Worm (Caenorhabditis elegans): Measurements from ENCODE around the gene mfn-1.
A peak's percentile ranks its signal among the peaks of the same experiment; 100 is the strongest.

Gene mfn-1

DNA sequence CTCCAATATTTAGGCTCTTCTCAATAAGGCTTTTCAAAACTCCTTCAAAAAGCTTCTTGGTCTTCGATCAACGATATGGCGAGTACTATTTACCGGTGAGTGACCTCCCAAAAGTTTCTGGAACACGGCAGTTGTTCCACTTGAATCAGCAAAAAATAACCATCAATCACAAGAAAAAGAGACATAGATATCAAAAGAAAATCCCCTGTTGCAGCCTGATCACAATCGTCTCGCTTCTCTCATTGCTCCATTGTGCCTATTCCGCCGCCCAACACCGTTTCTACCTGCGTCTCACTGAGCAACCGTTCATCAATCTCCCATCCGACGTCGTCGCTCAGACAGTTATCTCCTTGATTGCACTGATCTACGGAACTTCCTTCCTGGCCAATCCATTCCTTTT is 25.0 kb upstream of the mfn-1 start, which contains the start of gene emc-5:
Gene emc-5 (plus strand): TSS at position 14 of the 400 bp plus-strand sequence.
- no peak for TF ChIP-seq klf-2 (GFP tag; conservative IDR thresholded peaks at IDR 0.05)
- TF ChIP-seq flt-1 (GFP tag; IDR thresholded peaks at IDR 0.05): no peak
- no peak for TF ChIP-seq T22C8.4 (GFP tag; IDR thresholded peaks at IDR 0.05)
- no peak for TF ChIP-seq ref-1 (GFP tag; conservative IDR thresholded peaks at IDR 0.05)
- no peak for TF ChIP-seq ztf-23 (GFP tag; IDR thresholded peaks at IDR 0.05)
- no peak for TF ChIP-seq ztf-29 (GFP tag; IDR thresholded peaks at IDR 0.05)
- no peak for TF ChIP-seq tab-1 (GFP tag; IDR thresholded peaks at IDR 0.05)
- no peak for TF ChIP-seq cog-1 (tag; optimal IDR thresholded peaks at IDR 0.05)
- no peak for TF ChIP-seq med-1 (GFP tag; optimal IDR thresholded peaks at IDR 0.05; ENCODE audit: insufficient read depth)

DNA sequence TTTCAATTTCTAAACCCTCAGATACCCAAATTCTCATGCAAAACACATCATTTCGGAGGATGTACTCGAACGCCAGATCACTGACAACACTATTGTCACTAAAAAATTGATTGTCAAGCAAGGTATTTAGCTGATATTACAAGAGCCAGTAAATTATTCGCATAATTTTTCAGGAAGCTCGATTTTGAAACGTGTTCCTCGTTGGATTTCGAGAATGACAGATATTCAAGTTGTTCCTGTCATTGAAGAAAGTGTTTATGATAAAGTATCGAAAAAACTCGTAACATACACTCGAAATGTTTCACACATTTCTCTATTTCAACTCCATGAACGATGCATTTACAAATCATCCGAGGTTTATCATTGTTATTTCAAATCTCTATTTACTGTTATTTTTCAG is 24.0 kb upstream of the mfn-1 start:
- TF ChIP-seq flt-1 (GFP tag; IDR thresholded peaks at IDR 0.05): no peak
- TF ChIP-seq T22C8.4 (GFP tag; IDR thresholded peaks at IDR 0.05): no peak
- no peak for TF ChIP-seq ztf-23 (GFP tag; IDR thresholded peaks at IDR 0.05)
- no peak for TF ChIP-seq med-1 (GFP tag; optimal IDR thresholded peaks at IDR 0.05; ENCODE audit: insufficient read depth)
- no peak for TF ChIP-seq cog-1 (tag; optimal IDR thresholded peaks at IDR 0.05)
- no peak for TF ChIP-seq klf-2 (GFP tag; conservative IDR thresholded peaks at IDR 0.05)
- no peak for TF ChIP-seq tab-1 (GFP tag; IDR thresholded peaks at IDR 0.05)

DNA sequence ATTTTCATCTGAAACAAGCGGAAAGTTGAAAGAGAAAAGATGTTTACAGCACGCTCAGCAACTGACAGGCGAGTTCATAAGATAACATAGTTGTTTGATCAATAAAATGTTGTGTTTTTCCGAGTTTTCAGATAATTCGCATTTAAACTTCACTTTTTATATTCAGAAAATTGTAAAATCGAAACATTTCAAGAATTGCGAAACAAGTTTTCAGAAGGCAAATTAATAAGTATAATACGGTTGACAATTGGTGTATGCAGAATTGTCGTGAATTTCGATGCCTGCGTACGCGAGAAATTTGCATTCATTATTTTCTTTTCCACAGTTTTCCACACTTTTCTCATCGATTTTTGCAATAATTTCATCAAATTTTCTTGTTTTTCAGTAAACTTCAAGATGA is 23.5 kb upstream of the mfn-1 start, which contains the start of the genes ooc-3 and B0334.4:
Gene ooc-3 (minus strand): TSS at position 15 of the 400 bp plus-strand sequence.
Gene B0334.4 (plus strand): TSS at position 386 of the 400 bp plus-strand sequence.
- TF ChIP-seq ref-1 (GFP tag; conservative IDR thresholded peaks at IDR 0.05) (no peak), cog-1 (tag; optimal IDR thresholded peaks at IDR 0.05) (no peak), T22C8.4 (GFP tag; IDR thresholded peaks at IDR 0.05) (no peak), flt-1 (GFP tag; IDR thresholded peaks at IDR 0.05) (no peak), med-1 (GFP tag; optimal IDR thresholded peaks at IDR 0.05; ENCODE audit: insufficient read depth) (no peak), tab-1 (GFP tag; IDR thresholded peaks at IDR 0.05) (no peak), klf-2 (GFP tag; conservative IDR thresholded peaks at IDR 0.05) (no peak), ztf-29 (GFP tag; IDR thresholded peaks at IDR 0.05) (no peak), ztf-23 (GFP tag; IDR thresholded peaks at IDR 0.05) (no peak)

DNA sequence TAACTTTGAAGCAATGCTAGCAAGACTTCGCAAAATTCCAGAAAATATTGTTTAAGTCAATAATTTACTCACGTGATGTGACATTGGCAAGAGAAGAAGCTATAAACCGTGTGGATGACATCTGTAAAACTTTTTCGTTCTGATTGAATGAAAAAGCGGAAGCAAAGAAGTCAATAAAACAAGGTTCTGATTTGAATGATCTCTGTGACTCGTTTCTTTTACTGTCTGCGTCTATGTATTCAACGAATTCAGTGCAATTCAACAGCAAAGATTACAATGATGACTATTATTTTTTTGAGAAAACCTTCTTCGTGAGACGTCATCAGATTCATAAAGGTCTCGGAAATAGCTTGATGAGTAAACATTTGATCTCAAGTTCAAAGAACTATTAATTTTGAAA is 21.0 kb upstream of the mfn-1 start, which contains the start of gene hacl-1:
Gene hacl-1 (minus strand): TSS at position 121 of the 400 bp plus-strand sequence.
- TF ChIP-seq ztf-29 (GFP tag; IDR thresholded peaks at IDR 0.05): no peak
- no peak for TF ChIP-seq klf-2 (GFP tag; conservative IDR thresholded peaks at IDR 0.05)
- TF ChIP-seq ref-1 (GFP tag; conservative IDR thresholded peaks at IDR 0.05): no peak
- TF ChIP-seq med-1 (GFP tag; optimal IDR thresholded peaks at IDR 0.05; ENCODE audit: insufficient read depth): no peak
- no peak for TF ChIP-seq tab-1 (GFP tag; IDR thresholded peaks at IDR 0.05)
- TF ChIP-seq flt-1 (GFP tag; IDR thresholded peaks at IDR 0.05): no peak
- no peak for TF ChIP-seq T22C8.4 (GFP tag; IDR thresholded peaks at IDR 0.05)
- TF ChIP-seq ztf-23 (GFP tag; IDR thresholded peaks at IDR 0.05): no peak
- TF ChIP-seq cog-1 (tag; optimal IDR thresholded peaks at IDR 0.05): no peak

DNA sequence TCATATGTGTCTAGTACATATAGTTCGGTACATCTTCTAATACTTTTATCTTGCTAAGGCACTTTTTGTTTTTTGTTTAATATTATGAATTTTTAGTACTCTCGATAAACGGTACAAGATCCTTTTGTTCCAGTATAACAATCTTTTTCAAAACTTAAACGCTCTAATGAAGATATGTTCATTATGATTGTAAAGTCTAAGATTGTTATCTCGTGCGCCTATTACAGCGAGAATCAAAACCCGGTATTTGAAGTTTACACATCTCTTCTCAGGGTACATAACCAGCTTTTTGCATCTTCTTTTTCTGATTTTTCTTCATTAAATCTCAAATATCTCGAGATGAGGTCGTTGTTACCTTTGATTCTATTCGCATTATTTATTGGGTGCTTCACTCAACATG is 16.2 kb upstream of the mfn-1 start, which contains the start of gene B0334.13:
Gene B0334.13 (plus strand): TSS at position 301 of the 400 bp plus-strand sequence.
- TF ChIP-seq klf-2 (GFP tag; conservative IDR thresholded peaks at IDR 0.05): no peak
- no peak for TF ChIP-seq T22C8.4 (GFP tag; IDR thresholded peaks at IDR 0.05)
- TF ChIP-seq flt-1 (GFP tag; IDR thresholded peaks at IDR 0.05): no peak
- no peak for TF ChIP-seq ref-1 (GFP tag; conservative IDR thresholded peaks at IDR 0.05)
- TF ChIP-seq med-1 (GFP tag; optimal IDR thresholded peaks at IDR 0.05; ENCODE audit: insufficient read depth): no peak
- no peak for TF ChIP-seq ztf-29 (GFP tag; IDR thresholded peaks at IDR 0.05)
- TF ChIP-seq cog-1 (tag; optimal IDR thresholded peaks at IDR 0.05): no peak
- no peak for TF ChIP-seq tab-1 (GFP tag; IDR thresholded peaks at IDR 0.05)
- no peak for TF ChIP-seq ztf-23 (GFP tag; IDR thresholded peaks at IDR 0.05)

DNA sequence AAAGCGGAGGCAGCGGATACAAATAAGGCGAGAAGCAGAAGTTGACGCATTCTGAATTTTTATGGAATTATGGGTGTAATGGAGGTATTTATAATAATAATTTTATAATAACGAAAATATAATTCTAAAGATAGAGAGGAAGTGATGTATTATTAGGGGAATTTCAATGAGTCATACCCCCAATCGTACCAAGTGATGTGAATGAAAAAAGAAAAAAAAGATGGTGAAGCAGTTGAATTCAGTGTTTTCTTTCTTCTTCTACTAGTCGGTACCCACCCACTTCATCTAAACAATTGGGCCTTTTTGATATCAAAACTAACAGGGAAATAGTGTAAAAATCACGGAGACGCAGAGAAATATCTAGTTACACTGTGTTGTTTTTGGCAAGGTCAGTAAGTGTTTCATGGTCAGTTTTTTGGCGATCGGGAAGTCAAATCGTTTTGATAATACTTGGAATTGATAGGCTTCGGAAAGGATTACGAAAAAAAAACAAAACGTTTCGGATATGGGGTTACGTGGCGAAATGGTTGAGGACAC is 14.9 kb upstream of the mfn-1 start, which contains the start of gene ttr-18:
Gene ttr-18 (minus strand): TSS at position 51 of the 537 bp plus-strand sequence.
- no peak for TF ChIP-seq cog-1 (tag; optimal IDR thresholded peaks at IDR 0.05)
- no peak for TF ChIP-seq ztf-29 (GFP tag; IDR thresholded peaks at IDR 0.05)
- TF ChIP-seq tab-1 (GFP tag; IDR thresholded peaks at IDR 0.05): no peak
- TF ChIP-seq ztf-23 (GFP tag; IDR thresholded peaks at IDR 0.05): no peak
- no peak for TF ChIP-seq ref-1 (GFP tag; conservative IDR thresholded peaks at IDR 0.05)
- TF ChIP-seq T22C8.4 (GFP tag; IDR thresholded peaks at IDR 0.05): no peak
- TF ChIP-seq flt-1 (GFP tag; IDR thresholded peaks at IDR 0.05): no peak
- no peak for TF ChIP-seq klf-2 (GFP tag; conservative IDR thresholded peaks at IDR 0.05)
- TF ChIP-seq med-1 (GFP tag; optimal IDR thresholded peaks at IDR 0.05; ENCODE audit: insufficient read depth): no peak

DNA sequence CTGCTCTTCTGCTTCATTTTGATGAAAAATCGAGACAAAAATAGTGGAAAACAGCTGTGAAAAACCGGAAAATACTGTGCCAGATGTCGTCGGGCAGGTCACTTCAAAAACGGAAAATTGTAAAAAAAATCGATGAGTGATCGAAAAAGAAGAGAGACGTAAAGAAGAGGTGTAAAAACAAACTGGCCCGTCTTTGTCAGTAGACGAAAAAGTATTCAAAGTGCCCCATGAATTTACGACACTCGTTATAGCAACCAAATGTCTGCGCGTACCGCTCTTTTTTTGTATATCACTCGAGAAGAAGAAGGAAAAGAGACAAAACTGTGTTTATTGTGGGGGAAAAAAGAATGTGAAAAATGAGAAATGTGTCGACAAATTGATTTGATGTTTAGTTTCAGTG is 13.4 kb upstream of the mfn-1 start, which contains the start of gene twk-5:
Gene twk-5 (minus strand): TSS at position 101 of the 400 bp plus-strand sequence.
- TF ChIP-seq cog-1 (tag; optimal IDR thresholded peaks at IDR 0.05) (no peak), ref-1 (GFP tag; conservative IDR thresholded peaks at IDR 0.05) (no peak), ztf-29 (GFP tag; IDR thresholded peaks at IDR 0.05) (no peak)

DNA sequence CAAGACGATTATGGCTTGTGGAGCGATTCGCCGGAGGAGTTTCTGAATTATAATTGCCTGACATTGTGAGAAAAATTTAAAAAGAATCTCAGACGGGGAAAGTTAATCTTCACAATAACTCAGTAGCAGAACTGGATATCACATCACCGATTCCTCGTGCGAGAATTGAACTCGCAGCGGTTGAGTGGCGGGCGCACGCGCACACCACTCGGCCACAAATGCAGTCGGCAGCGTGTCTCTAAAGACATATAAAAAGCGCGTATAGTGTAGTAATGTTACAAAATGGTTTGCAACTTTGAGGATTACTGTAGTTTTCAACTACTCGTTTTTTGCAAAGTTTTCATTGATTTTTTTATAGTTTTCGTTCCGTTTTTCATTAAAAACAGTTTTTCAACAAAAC is 12.8 kb upstream of the mfn-1 start:
- TF ChIP-seq flt-1 (GFP tag; IDR thresholded peaks at IDR 0.05) (peak; percentile 98), med-1 (GFP tag; optimal IDR thresholded peaks at IDR 0.05; ENCODE audit: insufficient read depth) (peak; percentile 85), ztf-29 (GFP tag; IDR thresholded peaks at IDR 0.05) (peak; percentile 95), ref-1 (GFP tag; conservative IDR thresholded peaks at IDR 0.05) (peak; percentile 94), T22C8.4 (GFP tag; IDR thresholded peaks at IDR 0.05) (peak; percentile 96), cog-1 (tag; optimal IDR thresholded peaks at IDR 0.05) (peak; percentile 93), tab-1 (GFP tag; IDR thresholded peaks at IDR 0.05) (peak; percentile 99), ztf-23 (GFP tag; IDR thresholded peaks at IDR 0.05) (peak; percentile 96), klf-2 (GFP tag; conservative IDR thresholded peaks at IDR 0.05) (peak; percentile 98)

DNA sequence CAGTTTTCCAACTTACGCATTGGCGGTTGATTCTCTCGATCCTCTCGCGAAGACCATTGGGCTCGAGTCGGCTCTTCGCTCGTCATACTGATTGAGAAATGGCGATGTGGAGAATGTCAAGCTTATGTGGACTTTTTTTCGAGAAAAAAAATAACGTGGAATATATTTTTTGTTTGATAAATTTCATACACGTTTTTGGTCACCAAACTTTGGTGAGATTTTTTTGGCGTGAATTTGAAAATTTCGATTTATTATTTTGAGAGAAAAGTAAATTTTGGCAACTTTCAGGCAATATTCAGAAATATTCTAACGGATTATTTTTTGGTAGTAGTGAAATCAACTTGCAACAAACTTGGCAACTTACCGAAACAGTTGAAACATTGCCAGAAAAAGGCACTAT is 7.3 kb upstream of the mfn-1 start, which contains the start of gene W02B12.12:
Gene W02B12.12 (minus strand): TSS at position 101 of the 400 bp plus-strand sequence.
- no peak for TF ChIP-seq ref-1 (GFP tag; conservative IDR thresholded peaks at IDR 0.05)
- TF ChIP-seq ztf-29 (GFP tag; IDR thresholded peaks at IDR 0.05): no peak
- no peak for TF ChIP-seq cog-1 (tag; optimal IDR thresholded peaks at IDR 0.05)
- no peak for TF ChIP-seq T22C8.4 (GFP tag; IDR thresholded peaks at IDR 0.05)
- TF ChIP-seq med-1 (GFP tag; optimal IDR thresholded peaks at IDR 0.05; ENCODE audit: insufficient read depth): no peak
- TF ChIP-seq klf-2 (GFP tag; conservative IDR thresholded peaks at IDR 0.05): no peak
- TF ChIP-seq ztf-23 (GFP tag; IDR thresholded peaks at IDR 0.05): no peak
- TF ChIP-seq flt-1 (GFP tag; IDR thresholded peaks at IDR 0.05): no peak
- no peak for TF ChIP-seq tab-1 (GFP tag; IDR thresholded peaks at IDR 0.05)
